Worm (Caenorhabditis elegans) whole organism, late embryonic: Measurements from ENCODE around the gene pyp-1.

Experiments used
- ceh-18 ChIP-seq: sonication (generic microtip); optimal IDR thresholded peaks from 2 replicates; lab custom pipeline; 2016; ENCODE audit warnings: missing genetic modification characterization, missing compliant biosample characterization
- elt-2 ChIP-seq: sonication (generic microtip); optimal IDR thresholded peaks from 2 replicates; lab custom pipeline; 2016; ENCODE audit warnings: missing genetic modification reagents, missing genetic modification characterization, missing compliant biosample characterization
- fkh-10 ChIP-seq: fragments of 150-350 bp; optimal IDR thresholded peaks from 2 replicates; lab custom pipeline; 2014; ENCODE audit warnings: missing biosample characterization, missing genetic modification reagents, missing genetic modification characterization
- hlh-13 ChIP-seq: fragments of 200-800 bp; sonication (Bioruptor generic); optimal IDR thresholded peaks from 2 replicates; lab custom pipeline; 2018; ENCODE audit warnings: mild to moderate bottlenecking, missing genetic modification characterization, missing compliant biosample characterization
- lim-6 ChIP-seq: sonication (generic microtip); optimal IDR thresholded peaks from 2 replicates; lab custom pipeline; 2016; ENCODE audit warnings: missing genetic modification characterization, missing compliant biosample characterization
- nhr-11 ChIP-seq: fragments of 150-350 bp; optimal IDR thresholded peaks from 2 replicates; lab custom pipeline; 2014; ENCODE audit warnings: missing biosample characterization, missing genetic modification characterization
- npax-4 ChIP-seq: sonication (generic microtip); optimal IDR thresholded peaks from 2 replicates; lab custom pipeline; 2016; ENCODE audit warnings: missing genetic modification characterization, missing compliant biosample characterization
- pag-3 ChIP-seq: sonication (generic microtip); optimal IDR thresholded peaks from 2 replicates; lab custom pipeline; 2016; ENCODE audit warnings: missing compliant biosample characterization, missing genetic modification characterization, borderline replicate concordance
- pqm-1 ChIP-seq: sonication (generic microtip); optimal IDR thresholded peaks from 2 replicates; lab custom pipeline; 2016; ENCODE audit warnings: missing genetic modification characterization, missing compliant biosample characterization
- unc-3 ChIP-seq, 2 experiments: fragments of 200-800 bp in 1 of 2; sonication (Bioruptor generic) in 1 of 2; sonication (generic microtip) in 1 of 2; conservative IDR thresholded peaks in 1 of 2; optimal IDR thresholded peaks in 1 of 2; 2 replicates each; pipeline versions ENCODE4 v1.3.6 to Lab custom; 2016 to 2022; ENCODE audit warnings: missing compliant biosample characterization in 2 of 2, missing genetic modification characterization in 2 of 2, missing genetic modification reagents in 1 of 2

DNA sequence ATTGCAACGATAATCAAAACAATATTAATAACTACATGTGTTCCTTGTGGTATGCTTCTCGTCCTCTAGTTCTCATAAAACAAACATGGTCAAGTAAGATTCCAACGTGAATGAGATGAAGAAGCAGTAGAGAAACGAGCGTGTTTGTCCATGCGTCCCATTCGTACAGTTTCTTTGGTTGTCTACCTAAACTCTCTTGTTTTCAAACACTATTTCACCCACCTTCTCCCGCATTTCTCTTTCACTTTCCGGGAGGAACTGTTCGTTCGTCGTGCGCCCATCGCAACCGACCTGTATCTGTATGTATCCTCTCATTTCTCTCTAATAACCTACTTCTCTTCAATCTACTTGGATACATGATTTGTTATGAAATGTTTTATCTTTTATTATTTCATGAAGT, 9.0 kb upstream of the pyp-1 start:
- TF ChIP-seq hlh-13 (GFP tag; lab: Kevin White, UChicago) (no peak), pqm-1 (tag; lab: Kevin White, UChicago) (no peak), lim-6 (tag; lab: Kevin White, UChicago) (no peak), unc-3 (GFP tag; conservative IDR thresholded peaks at IDR 0.05; lab: Robert Waterston, UW) (no peak), unc-3 (tag; optimal IDR thresholded peaks at IDR 0.05; lab: Kevin White, UChicago) (no peak), ceh-18 (tag; lab: Kevin White, UChicago) (no peak), npax-4 (tag; lab: Kevin White, UChicago) (no peak), fkh-10 (GFP tag; lab: Kevin White, UChicago) (no peak), nhr-11 (tag; lab: Kevin White, UChicago) (no peak), elt-2 (tag; lab: Kevin White, UChicago) (no peak), pag-3 (no peak)
